Worm (Caenorhabditis elegans) whole organism, L4 larva: ENCODE data around the gene F58F9.9.

Experiments
- F44E2.7 ChIP-seq: fragments of 200-800 bp; sonication (Bioruptor generic); IDR thresholded peaks from 2 replicates; pipeline ENCODE4 v2.1.2; 2022; ENCODE audit warnings: missing genetic modification characterization, missing compliant biosample characterization
- ZK337.2 ChIP-seq: fragments of 200-800 bp; sonication (Bioruptor generic); IDR thresholded peaks from 2 replicates; pipeline ENCODE4 v1.3.6; 2022; ENCODE audit warnings: missing genetic modification reagents, missing genetic modification characterization, missing compliant biosample characterization
- aha-1 ChIP-seq: fragments of 150-350 bp; peaks from one replicate; lab custom pipeline; 2014; ENCODE audit warnings: missing biosample characterization, missing genetic modification characterization
- ces-1 ChIP-seq: fragments of 150-350 bp; sonication (generic microtip); optimal IDR thresholded peaks from 4 replicates; lab custom pipeline; 2014; ENCODE audit warnings: missing biosample characterization, missing genetic modification reagents, missing genetic modification characterization
- ctbp-1 ChIP-seq: fragments of 200-800 bp; sonication (Bioruptor generic); IDR thresholded peaks from 2 replicates; pipeline ENCODE4 v1.3.6; 2022; ENCODE audit warnings: missing genetic modification reagents, missing genetic modification characterization, missing compliant biosample characterization
- daf-16 ChIP-seq, 3 experiments: sonication (generic microtip); optimal IDR thresholded peaks; 2 replicates each; lab custom pipeline; 2016 to 2017; ENCODE audit warnings: missing genetic modification characterization in 3 of 3, missing genetic modification reagents in 3 of 3, mild to moderate bottlenecking in 2 of 3, missing compliant biosample characterization in 2 of 3, missing biosample characterization in 1 of 3, moderate library complexity in 1 of 3
- dmd-6 ChIP-seq: fragments of 200-800 bp; sonication (Bioruptor generic); IDR thresholded peaks from 2 replicates; pipeline ENCODE4 v1.3.6; 2022; ENCODE audit warnings: missing genetic modification reagents, missing genetic modification characterization, missing compliant biosample characterization
- dpl-1 ChIP-seq: fragments of 150-350 bp; optimal IDR thresholded peaks from 2 replicates; lab custom pipeline; 2014; ENCODE audit warnings: missing biosample characterization, missing genetic modification reagents, missing genetic modification characterization
- dve-1 ChIP-seq: sonication (generic microtip); optimal IDR thresholded peaks from 2 replicates; lab custom pipeline; 2017; ENCODE audit warnings: antibody characterized with exemption, mild to moderate bottlenecking, missing genetic modification characterization, missing compliant biosample characterization; ENCODE audit not compliant: insufficient read depth
- hlh-30 ChIP-seq: sonication (generic microtip); optimal IDR thresholded peaks from 2 replicates; lab custom pipeline; 2017; ENCODE audit warnings: antibody characterized with exemption, mild to moderate bottlenecking, missing genetic modification characterization, missing compliant biosample characterization; ENCODE audit not compliant: insufficient read depth
- lim-7 ChIP-seq: fragments of 200-800 bp; sonication (Bioruptor generic); IDR thresholded peaks from 2 replicates; pipeline ENCODE4 v1.3.6; 2022; ENCODE audit warnings: missing genetic modification characterization, missing compliant biosample characterization
- lin-29 ChIP-seq: fragments of 200-800 bp; sonication (Bioruptor generic); IDR thresholded peaks from 2 replicates; pipeline ENCODE4 v1.3.6; 2022; ENCODE audit warnings: missing genetic modification reagents, missing genetic modification characterization, missing compliant biosample characterization
- lin-39 ChIP-seq: fragments of 150-350 bp; optimal IDR thresholded peaks from 2 replicates; lab custom pipeline; 2014; ENCODE audit warnings: missing biosample characterization, missing genetic modification reagents, missing genetic modification characterization
- lir-3 ChIP-seq: sonication (generic microtip); optimal IDR thresholded peaks from 2 replicates; lab custom pipeline; 2016; ENCODE audit warnings: mild to moderate bottlenecking, missing genetic modification characterization, missing compliant biosample characterization
- lsy-2 ChIP-seq, 2 experiments: fragments of 150-350 bp in 1 of 2; sonication (generic microtip) in 1 of 2; optimal IDR thresholded peaks; 2 replicates each; lab custom pipeline; 2014 to 2017; ENCODE audit warnings: missing biosample characterization in 2 of 2, missing genetic modification characterization in 2 of 2
- madf-9 ChIP-seq: fragments of 200-800 bp; sonication (Bioruptor generic); conservative IDR thresholded peaks from 2 replicates; pipeline ENCODE4 v1.3.6; 2022; ENCODE audit warnings: missing genetic modification reagents, missing genetic modification characterization, missing compliant biosample characterization
- nhr-237 ChIP-seq: sonication (generic microtip); optimal IDR thresholded peaks from 2 replicates; lab custom pipeline; 2017; ENCODE audit warnings: missing biosample characterization, missing genetic modification characterization
- nhr-28 ChIP-seq: fragments of 150-350 bp; optimal IDR thresholded peaks from 2 replicates; lab custom pipeline; 2014; ENCODE audit warnings: missing biosample characterization, missing genetic modification characterization
- nhr-41 ChIP-seq: fragments of 200-800 bp; sonication (Bioruptor generic); IDR thresholded peaks from 2 replicates; pipeline ENCODE4 v1.3.6; 2022; ENCODE audit warnings: missing genetic modification reagents, missing genetic modification characterization, missing compliant biosample characterization
- nhr-48 ChIP-seq: sonication (generic microtip); optimal IDR thresholded peaks from 2 replicates; lab custom pipeline; 2016; ENCODE audit warnings: mild to moderate bottlenecking, missing genetic modification characterization, missing compliant biosample characterization
- nhr-76 ChIP-seq: fragments of 150-350 bp; optimal IDR thresholded peaks from 2 replicates; lab custom pipeline; 2014; ENCODE audit warnings: missing biosample characterization, missing genetic modification characterization
- nhr-77 ChIP-seq: fragments of 150-350 bp; optimal IDR thresholded peaks from 2 replicates; lab custom pipeline; 2014; ENCODE audit warnings: missing biosample characterization, missing genetic modification characterization
- pha-4 ChIP-seq, 2 experiments: fragments of 150-350 bp in 1 of 2; fragments of 200-800 bp in 1 of 2; sonication (Bioruptor generic) in 1 of 2; IDR thresholded peaks in 1 of 2; optimal IDR thresholded peaks in 1 of 2; 2 replicates each; pipeline versions ENCODE4 v1.3.6 to Lab custom; 2014 to 2022; ENCODE audit warnings: missing genetic modification characterization in 2 of 2, missing genetic modification reagents in 2 of 2, missing biosample characterization in 1 of 2, missing compliant biosample characterization in 1 of 2
- pqm-1 ChIP-seq: sonication (generic microtip); optimal IDR thresholded peaks from 2 replicates; lab custom pipeline; 2017; ENCODE audit warnings: missing biosample characterization, missing genetic modification characterization
- sdz-12 ChIP-seq: fragments of 200-800 bp; sonication (Bioruptor generic); optimal IDR thresholded peaks from 2 replicates; lab custom pipeline; 2018; ENCODE audit warnings: mild to moderate bottlenecking, missing genetic modification characterization, missing compliant biosample characterization
- skn-1 ChIP-seq: fragments of 150-350 bp; optimal IDR thresholded peaks from 2 replicates; lab custom pipeline; 2014; ENCODE audit warnings: missing biosample characterization, missing genetic modification characterization
- spr-1 ChIP-seq: sonication (generic microtip); optimal IDR thresholded peaks from 2 replicates; lab custom pipeline; 2016; ENCODE audit warnings: mild to moderate bottlenecking, missing genetic modification characterization, missing compliant biosample characterization
- unc-62 ChIP-seq, 3 experiments: fragments of 150-350 bp in 1 of 3; sonication (generic microtip); optimal IDR thresholded peaks in 2 of 3; peaks in 1 of 3; 1 replicate in 1 of 3; 2 replicates in 2 of 3; lab custom pipeline; 2014 to 2017; ENCODE audit warnings: missing biosample characterization in 3 of 3, missing genetic modification characterization in 3 of 3, missing genetic modification reagents in 3 of 3, missing genotype in 1 of 3
- vab-7 ChIP-seq: fragments of 200-800 bp; sonication (Bioruptor generic); IDR thresholded peaks from 2 replicates; pipeline ENCODE4 v1.3.6; 2022; ENCODE audit warnings: missing genetic modification reagents, missing genetic modification characterization, missing compliant biosample characterization
- zfp-2 ChIP-seq: sonication (generic microtip); optimal IDR thresholded peaks from 2 replicates; lab custom pipeline; 2016; ENCODE audit warnings: mild to moderate bottlenecking, missing genetic modification characterization, missing compliant biosample characterization
- zip-2 ChIP-seq: fragments of 150-350 bp; optimal IDR thresholded peaks from 2 replicates; lab custom pipeline; 2014; ENCODE audit warnings: missing biosample characterization, missing genetic modification characterization

Gene F58F9.9

DNA sequence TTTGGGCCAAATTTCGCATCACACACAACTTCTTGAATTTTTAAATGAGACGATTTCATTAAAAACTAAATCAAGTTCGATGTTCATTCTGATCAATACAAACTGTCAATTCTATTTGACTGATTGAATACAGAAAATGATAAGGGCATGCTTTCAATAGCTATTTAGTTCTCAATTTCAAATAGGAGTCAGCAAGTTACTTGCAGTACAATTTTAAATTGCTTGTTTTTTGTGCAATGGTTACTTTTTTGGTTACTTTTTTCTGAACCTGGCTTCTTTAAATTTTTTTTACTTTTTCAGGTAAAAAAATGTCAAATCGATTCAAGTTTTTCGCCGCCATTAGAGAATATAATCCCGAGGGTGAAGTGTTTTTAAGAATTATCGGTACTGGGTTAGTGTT is 14.9 kb upstream of the F58F9.9 start, which contains the start of gene C49A9.2:
TSS of gene C49A9.2 (plus strand) at position 301 of the 400 bp plus-strand sequence.
- TF ChIP-seq hlh-30 (tag; lab: Kevin White, UChicago) (no peak), ctbp-1 (no peak), nhr-28 (tag; lab: Kevin White, UChicago) (peak; percentile 18), zfp-2 (tag; lab: Kevin White, UChicago) (no peak), pqm-1 (tag; lab: Kevin White, UChicago) (peak; percentile 8), pha-4 (GFP tag; IDR thresholded peaks at IDR 0.05; lab: Robert Waterston, UW) (no peak), pha-4 (tag; optimal IDR thresholded peaks at IDR 0.05; lab: Kevin White, UChicago) (no peak), daf-16 (GFP tag; optimal IDR thresholded peaks at IDR 0.05; lab: Kevin White, UChicago) (no peak), daf-16 (tag; optimal IDR thresholded peaks at IDR 0.05; lab: Kevin White, UChicago) (peak; percentile 36), lin-39 (no peak)
- TF ChIP-seq, all 104 proteins: peak for 3

ce11 chrIV:6227974-6228373 is 12.1 kb upstream of the F58F9.9 start, which contains the start of gene C49A9.1:
Gene C49A9.1, plus strand, starts transcription at chrIV:6228190.
- TF ChIP-seq madf-9 (GFP tag; lab: Robert Waterston, UW) (no peak), nhr-48 (tag; lab: Kevin White, UChicago) (no peak), lir-3 (no peak), sdz-12 (GFP tag; lab: Kevin White, UChicago) (no peak), lim-7 (GFP tag; lab: Robert Waterston, UW) (no peak), ces-1 (GFP tag; lab: Kevin White, UChicago) (no peak), dpl-1 (GFP tag; lab: Kevin White, UChicago) (no peak), nhr-76 (no peak), lsy-2 (tag; optimal IDR thresholded peaks at IDR 0.05; lab: Kevin White, UChicago) (no peak), zfp-2 (tag; lab: Kevin White, UChicago) (no peak), nhr-28 (tag; lab: Kevin White, UChicago) (peak; percentile 3), dve-1 (peak; percentile 15), pqm-1 (tag; lab: Kevin White, UChicago) (peak; percentile 70), daf-16 (GFP tag; optimal IDR thresholded peaks at IDR 0.05; lab: Kevin White, UChicago) (no peak), daf-16 (tag; optimal IDR thresholded peaks at IDR 0.05; lab: Kevin White, UChicago) (peak; percentile 46), aha-1 (tag; lab: Kevin White, UChicago) (peak; percentile 32), spr-1 (tag; lab: Kevin White, UChicago) (no peak), nhr-237 (no peak), nhr-41 (GFP tag; lab: Robert Waterston, UW) (no peak)

DNA sequence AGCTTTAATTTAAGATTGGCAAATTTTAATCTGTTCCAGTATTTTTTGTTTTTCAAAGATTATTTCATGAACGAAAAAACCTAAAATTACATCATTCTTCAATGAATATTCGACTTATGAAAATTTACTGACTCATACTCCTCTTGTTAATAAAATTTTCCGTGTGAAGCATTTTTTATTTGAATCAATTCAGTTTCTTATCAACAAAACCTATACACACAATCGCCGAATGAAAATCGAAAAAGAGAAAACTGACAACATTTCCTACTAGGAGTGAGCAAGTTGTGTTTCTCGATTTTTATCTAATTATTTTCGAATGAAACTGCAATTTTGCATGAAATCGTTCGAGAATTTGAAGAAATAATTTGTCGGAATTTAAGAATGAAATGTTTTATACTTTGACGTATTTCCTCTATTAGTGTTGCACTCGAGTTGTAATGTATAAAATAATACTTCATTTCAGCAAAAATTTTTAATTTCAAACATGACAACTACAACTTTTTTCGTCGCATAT is 9.5 kb upstream of the F58F9.9 start, which contains the start of gene F58F9.4:
TSS of gene F58F9.4 (plus strand) at position 464 of the 514 bp plus-strand sequence.
- TF ChIP-seq dmd-6 (peak; percentile 37; the same call in 1 of the 2 replicates), daf-16 (GFP tag; optimal IDR thresholded peaks at IDR 0.05; lab: Kevin White, UChicago) (no peak), daf-16 (tag; optimal IDR thresholded peaks at IDR 0.05; lab: Kevin White, UChicago) (peak; percentile 31), vab-7 (no peak), nhr-28 (tag; lab: Kevin White, UChicago) (peak; percentile 28), pqm-1 (tag; lab: Kevin White, UChicago) (peak; percentile 41)

DNA sequence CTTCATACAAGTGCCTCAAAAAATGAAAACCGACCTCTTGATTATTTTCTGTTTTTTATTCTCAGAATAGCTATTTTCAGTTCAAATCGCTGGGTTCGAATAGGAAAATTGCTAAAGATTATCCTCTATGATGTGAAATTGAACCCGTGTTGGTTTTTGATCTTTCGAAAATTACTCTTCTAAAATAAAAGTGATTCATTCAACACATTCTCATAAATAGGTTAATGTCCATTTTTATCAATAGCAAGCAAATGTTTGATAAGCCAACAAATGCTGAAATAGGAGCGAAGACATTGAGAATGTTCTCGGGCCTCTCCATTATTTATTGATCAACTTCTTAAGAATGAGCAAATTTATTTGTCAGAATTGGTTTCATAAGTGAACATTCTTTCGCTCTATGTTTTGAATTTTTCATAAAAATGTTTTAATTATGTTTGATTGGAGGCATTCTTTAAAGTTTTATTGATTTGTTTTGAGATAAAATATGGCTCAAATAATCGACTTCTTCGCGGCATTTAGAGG is 7.3 kb upstream of the F58F9.9 start, which contains the start of gene F58F9.3:
TSS of gene F58F9.3 (plus strand) at position 472 of the 522 bp plus-strand sequence.
- no peak for TF ChIP-seq skn-1 (tag; lab: Kevin White, UChicago)
- TF ChIP-seq unc-62 (GFP tag; optimal IDR thresholded peaks at IDR 0.05 in 1 of 2; lab: Kevin White, UChicago), result peak in 1 of 2 experiments; percentile 88
- TF ChIP-seq unc-62 (tag; optimal IDR thresholded peaks at IDR 0.05; lab: Kevin White, UChicago), result no peak
- no peak for TF ChIP-seq F44E2.7 (GFP tag; lab: Robert Waterston, UW)
- TF ChIP-seq ZK337.2 (GFP tag; lab: Robert Waterston, UW), result no peak
- TF ChIP-seq lin-29 (GFP tag; lab: Robert Waterston, UW), result no peak
- no peak for TF ChIP-seq daf-16 (GFP tag; optimal IDR thresholded peaks at IDR 0.05; lab: Kevin White, UChicago)
- TF ChIP-seq daf-16 (tag; optimal IDR thresholded peaks at IDR 0.05; lab: Kevin White, UChicago), result peak; percentile 79
- TF ChIP-seq nhr-77 (tag; lab: Kevin White, UChicago), result no peak
- TF ChIP-seq dve-1, result peak; percentile 30
- TF ChIP-seq dmd-6, result peak; percentile 25; the same call in 1 of the 2 replicates
- peak; percentile 52 for TF ChIP-seq pqm-1 (tag; lab: Kevin White, UChicago)
- TF ChIP-seq zip-2 (tag; lab: Kevin White, UChicago), result no peak
- peak; percentile 73 for TF ChIP-seq aha-1 (tag; lab: Kevin White, UChicago)
- TF ChIP-seq nhr-28 (tag; lab: Kevin White, UChicago), result peak; percentile 48
